Worm (Caenorhabditis elegans) whole organism, L4 larva: ENCODE data around the gene nlp-79.

ENCODE experiments used
- ama-1 ChIP-seq: fragments of 150-350 bp; optimal IDR thresholded peaks from 2 replicates; lab custom pipeline; 2014; ENCODE audit warnings: inconsistent platforms, mixed read lengths
- ces-1 ChIP-seq: fragments of 150-350 bp; sonication (generic microtip); optimal IDR thresholded peaks from 4 replicates; lab custom pipeline; 2014; ENCODE audit warnings: missing biosample characterization, missing genetic modification reagents, missing genetic modification characterization
- hlh-30 ChIP-seq: sonication (generic microtip); optimal IDR thresholded peaks from 2 replicates; lab custom pipeline; 2017; ENCODE audit warnings: antibody characterized with exemption, mild to moderate bottlenecking, missing genetic modification characterization, missing compliant biosample characterization; ENCODE audit not compliant: insufficient read depth
- jun-1 ChIP-seq: fragments of 150-350 bp; optimal IDR thresholded peaks from 2 replicates; lab custom pipeline; 2014; ENCODE audit warnings: missing biosample characterization, missing genetic modification reagents, missing genetic modification characterization
- lsy-2 ChIP-seq, 2 experiments: fragments of 150-350 bp in 1 of 2; sonication (generic microtip) in 1 of 2; optimal IDR thresholded peaks; 2 replicates each; lab custom pipeline; 2014 to 2017; ENCODE audit warnings: missing biosample characterization in 2 of 2, missing genetic modification characterization in 2 of 2
- mdl-1 ChIP-seq, 2 experiments: fragments of 150-350 bp in 1 of 2; sonication (generic microtip) in 1 of 2; optimal IDR thresholded peaks; 2 replicates each; lab custom pipeline; 2014 to 2017; ENCODE audit warnings: missing biosample characterization in 2 of 2, missing genetic modification characterization in 2 of 2
- nhr-11 ChIP-seq: fragments of 150-350 bp; optimal IDR thresholded peaks from 2 replicates; lab custom pipeline; 2014; ENCODE audit warnings: missing biosample characterization, missing genetic modification characterization
- nhr-111 ChIP-seq: fragments of 200-800 bp; sonication (Bioruptor generic); optimal IDR thresholded peaks from 2 replicates; lab custom pipeline; 2018; ENCODE audit warnings: mild to moderate bottlenecking, missing genetic modification characterization, missing compliant biosample characterization
- nhr-25 ChIP-seq: sonication (generic microtip); optimal IDR thresholded peaks from 2 replicates; lab custom pipeline; 2017; ENCODE audit warnings: missing genetic modification characterization, mild to moderate bottlenecking, missing compliant biosample characterization, antibody characterized with exemption, moderate library complexity, borderline replicate concordance; ENCODE audit not compliant: insufficient read depth
- nhr-48 ChIP-seq: sonication (generic microtip); optimal IDR thresholded peaks from 2 replicates; lab custom pipeline; 2016; ENCODE audit warnings: mild to moderate bottlenecking, missing genetic modification characterization, missing compliant biosample characterization
- pha-4 ChIP-seq, 2 experiments: fragments of 150-350 bp in 1 of 2; fragments of 200-800 bp in 1 of 2; sonication (Bioruptor generic) in 1 of 2; IDR thresholded peaks in 1 of 2; optimal IDR thresholded peaks in 1 of 2; 2 replicates each; pipeline versions ENCODE4 v1.3.6 to Lab custom; 2014 to 2022; ENCODE audit warnings: missing genetic modification characterization in 2 of 2, missing genetic modification reagents in 2 of 2, missing biosample characterization in 1 of 2, missing compliant biosample characterization in 1 of 2
- tra-1 ChIP-seq: fragments of 200-800 bp; sonication (Bioruptor generic); IDR thresholded peaks from 2 replicates; pipeline ENCODE4 v1.3.6; 2022; ENCODE audit warnings: missing genetic modification reagents, missing genetic modification characterization, missing compliant biosample characterization
- ztf-11 ChIP-seq: fragments of 150-350 bp; optimal IDR thresholded peaks from 2 replicates; lab custom pipeline; 2014; ENCODE audit warnings: missing biosample characterization, missing genetic modification characterization

ce11 chrIV:13167534-13167933, 18.2 kb downstream of the nlp-79 start:
- TF ChIP-seq nhr-111 (GFP tag; lab: Kevin White, UChicago) (no peak), ztf-11 (tag; lab: Kevin White, UChicago) (no peak), ces-1 (GFP tag; lab: Kevin White, UChicago) (no peak), nhr-25 (tag; lab: Kevin White, UChicago) (no peak), nhr-11 (no peak), lsy-2 (tag; optimal IDR thresholded peaks at IDR 0.05; lab: Kevin White, UChicago) (no peak), jun-1 (no peak), pha-4 (GFP tag; IDR thresholded peaks at IDR 0.05; lab: Robert Waterston, UW) (no peak), pha-4 (tag; optimal IDR thresholded peaks at IDR 0.05; lab: Kevin White, UChicago) (no peak), hlh-30 (tag; lab: Kevin White, UChicago) (no peak), ama-1 (no peak), mdl-1 (tag; optimal IDR thresholded peaks at IDR 0.05; lab: Kevin White, UChicago) (no peak), tra-1 (GFP tag; lab: Robert Waterston, UW) (no peak), nhr-48 (tag; lab: Kevin White, UChicago) (no peak)
